Fruit fly (Drosophila melanogaster) whole organism, pupa: ENCODE measurements around the gene Smg6.

ENCODE experiments used
- CG10348 ChIP-seq: fragments of 200-800 bp; sonication (Bioruptor generic); IDR thresholded peaks from 2 replicates; pipeline ENCODE4 v1.3.6; 2022; ENCODE audit warnings: missing biosample characterization, missing genetic modification characterization
- CG12605 ChIP-seq: fragments of 200-800 bp; sonication (Bioruptor generic); IDR thresholded peaks from 2 replicates; pipeline ENCODE4 v1.3.6; 2022; ENCODE audit warnings: missing biosample characterization, missing genetic modification characterization
- CG13204 ChIP-seq: fragments of 200-800 bp; sonication (Bioruptor generic); optimal IDR thresholded peaks from 2 replicates; lab custom pipeline; 2018; ENCODE audit warnings: missing biosample characterization, mild to moderate bottlenecking, missing genetic modification characterization, moderate library complexity
- CG14655 ChIP-seq: fragments of 200-800 bp; sonication (Bioruptor generic); optimal IDR thresholded peaks from 3 replicates; lab custom pipeline; 2017; ENCODE audit warnings: mild to moderate bottlenecking, missing biosample characterization, missing genetic modification reagents, missing genetic modification characterization
- CG15710 ChIP-seq: fragments of 200-800 bp; sonication (Bioruptor generic); optimal IDR thresholded peaks from 2 replicates; lab custom pipeline; 2018; ENCODE audit warnings: missing biosample characterization, mild to moderate bottlenecking, missing genetic modification characterization, moderate library complexity
- CG17806 ChIP-seq: fragments of 200-800 bp; sonication (Bioruptor generic); optimal IDR thresholded peaks from 2 replicates; lab custom pipeline; 2018; ENCODE audit warnings: missing biosample characterization, mild to moderate bottlenecking, missing genetic modification characterization, moderate library complexity
- CG32121 ChIP-seq: fragments of 200-800 bp; sonication (Bioruptor generic); IDR thresholded peaks from 2 replicates; pipeline ENCODE4 v1.3.6; 2022; ENCODE audit warnings: missing biosample characterization, missing genetic modification characterization
- CG34367 ChIP-seq: fragments of 200-800 bp; sonication (Bioruptor generic); optimal IDR thresholded peaks from 2 replicates; lab custom pipeline; 2018; ENCODE audit warnings: missing biosample characterization, mild to moderate bottlenecking, missing genetic modification characterization
- CG4496 ChIP-seq: fragments of 200-800 bp; sonication (Bioruptor generic); IDR thresholded peaks from 3 replicates; pipeline ENCODE4 v1.3.6; 2022; ENCODE audit warnings: missing biosample characterization, missing genetic modification characterization
- CG8159 ChIP-seq: fragments of 200-800 bp; sonication (Bioruptor generic); optimal IDR thresholded peaks from 3 replicates; lab custom pipeline; 2018; ENCODE audit warnings: missing biosample characterization, mild to moderate bottlenecking, missing genetic modification characterization, moderate library complexity
- CG8301 ChIP-seq: fragments of 200-800 bp; sonication (Bioruptor generic); optimal IDR thresholded peaks from 2 replicates; lab custom pipeline; 2018; ENCODE audit warnings: missing biosample characterization, mild to moderate bottlenecking, missing genetic modification characterization
- CG9948 ChIP-seq: fragments of 200-800 bp; sonication (Bioruptor generic); optimal IDR thresholded peaks from 2 replicates; lab custom pipeline; 2018; ENCODE audit warnings: missing biosample characterization, mild to moderate bottlenecking, missing genetic modification characterization, moderate library complexity
- D1 ChIP-seq: fragments of 200-800 bp; sonication (Bioruptor generic); optimal IDR thresholded peaks from 2 replicates; lab custom pipeline; 2018; ENCODE audit warnings: missing biosample characterization, mild to moderate bottlenecking, missing genetic modification characterization, moderate library complexity
- EcR ChIP-seq: fragments of 200-800 bp; sonication (Bioruptor generic); optimal IDR thresholded peaks from 3 replicates; lab custom pipeline; 2019; ENCODE audit warnings: missing biosample characterization, missing genetic modification characterization, mild to moderate bottlenecking, moderate library complexity, missing genetic modification reagents
- Ets98B ChIP-seq: fragments of 200-800 bp; sonication (Bioruptor generic); IDR thresholded peaks from 2 replicates; pipeline ENCODE4 v1.3.6; 2022; ENCODE audit warnings: missing biosample characterization, missing genetic modification characterization
- Pif1A ChIP-seq: fragments of 200-800 bp; sonication (Bioruptor generic); optimal IDR thresholded peaks from 3 replicates; lab custom pipeline; 2016; ENCODE audit warnings: missing biosample characterization, missing genetic modification characterization
- Pif1B ChIP-seq: fragments of 200-800 bp; sonication (Bioruptor generic); optimal IDR thresholded peaks from 3 replicates; lab custom pipeline; 2016; ENCODE audit warnings: missing biosample characterization, missing genetic modification characterization
- Snoo ChIP-seq: fragments of 200-800 bp; sonication (Bioruptor generic); optimal IDR thresholded peaks from 3 replicates; lab custom pipeline; 2017; ENCODE audit warnings: missing biosample characterization, mild to moderate bottlenecking, missing genetic modification characterization, inconsistent platforms
- fd96Ca ChIP-seq: fragments of 200-800 bp; sonication (Bioruptor generic); IDR thresholded peaks from 3 replicates; pipeline ENCODE4 v1.3.6; 2022; ENCODE audit warnings: missing biosample characterization, missing genetic modification characterization
- gl ChIP-seq: fragments of 200-800 bp; sonication (Bioruptor generic); optimal IDR thresholded peaks from 2 replicates; lab custom pipeline; 2018; ENCODE audit warnings: missing biosample characterization, mild to moderate bottlenecking, missing genetic modification characterization
- rn ChIP-seq: fragments of 200-800 bp; sonication (Bioruptor generic); IDR thresholded peaks from 2 replicates; pipeline ENCODE4 v1.3.6; 2022; ENCODE audit warnings: missing biosample characterization, missing genetic modification characterization

The Smg6 gene

DNA sequence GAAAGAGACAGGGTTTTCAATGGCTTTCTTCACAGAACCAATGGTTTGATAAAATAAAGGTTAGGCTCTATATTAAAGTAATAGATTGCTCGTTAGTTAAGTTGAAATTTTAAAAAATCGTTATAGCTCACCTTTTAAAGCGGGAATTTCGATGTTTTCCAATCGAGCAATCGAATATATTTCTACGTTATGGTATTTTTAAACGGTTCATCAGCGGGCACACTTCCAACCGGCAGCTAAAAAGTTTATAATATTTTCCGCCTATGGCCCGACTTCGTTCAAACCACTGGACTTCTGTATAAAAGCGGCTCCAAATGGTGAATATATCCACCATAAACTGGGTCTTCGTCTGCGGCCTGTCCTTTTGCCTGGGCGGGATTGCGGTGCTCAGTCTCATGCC is 10.2 kb downstream of the Smg6 start, which contains the start of gene beta4GalT7:
beta4GalT7 (plus strand) TSS at position 201 of the 400 bp plus-strand sequence.
- TF ChIP-seq gl = no peak
- no peak for TF ChIP-seq Pif1B (GFP tag; lab: Kevin White, UChicago)
- TF ChIP-seq fd96Ca (GFP tag; lab: Robert Waterston, UW) = no peak
- TF ChIP-seq CG8159 = no peak
- TF ChIP-seq CG34367 (tag; lab: Kevin White, UChicago) = no peak
- no peak for TF ChIP-seq Ets98B (GFP tag; lab: Robert Waterston, UW)
- no peak for TF ChIP-seq CG17806
- no peak for TF ChIP-seq CG4496
- no peak for TF ChIP-seq CG12605 (GFP tag; lab: Robert Waterston, UW)
- no peak for TF ChIP-seq rn
- no peak for TF ChIP-seq CG8301
- TF ChIP-seq CG9948 (tag; lab: Kevin White, UChicago) = no peak

DNA sequence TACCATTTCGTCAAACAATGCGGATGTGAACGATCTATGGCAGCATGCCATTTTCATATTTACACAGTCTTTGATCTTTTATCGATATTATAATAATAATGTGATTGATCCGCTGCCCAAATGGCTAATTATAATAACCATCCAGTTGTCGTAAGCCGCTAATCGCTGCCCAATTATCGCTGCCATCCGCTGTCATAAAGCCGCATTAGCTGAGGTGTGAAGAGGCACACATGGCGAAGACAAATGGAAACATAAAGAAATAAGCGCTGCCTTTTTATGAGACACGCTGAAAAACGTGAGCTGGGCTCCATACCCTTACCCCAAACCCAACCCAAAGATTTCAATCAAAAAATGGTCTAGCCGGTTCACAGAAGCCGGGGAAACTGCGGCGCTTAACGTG is 21.2 kb downstream of the Smg6 start:
- TF ChIP-seq fd96Ca (GFP tag; lab: Robert Waterston, UW) = no peak
- TF ChIP-seq EcR (GFP tag; lab: Kevin White, UChicago) = no peak
- no peak for TF ChIP-seq rn
- no peak for TF ChIP-seq CG34367 (tag; lab: Kevin White, UChicago)
- no peak for TF ChIP-seq CG32121 (GFP tag; lab: Robert Waterston, UW)
- no peak for TF ChIP-seq CG12605 (GFP tag; lab: Robert Waterston, UW)
- no peak for TF ChIP-seq CG4496
- no peak for TF ChIP-seq Ets98B (GFP tag; lab: Robert Waterston, UW)
- TF ChIP-seq CG14655 (GFP tag; lab: Kevin White, UChicago) = no peak
- TF ChIP-seq Pif1B (GFP tag; lab: Kevin White, UChicago) = no peak
- TF ChIP-seq D1 (tag; lab: Kevin White, UChicago) = no peak
- no peak for TF ChIP-seq CG17806

DNA sequence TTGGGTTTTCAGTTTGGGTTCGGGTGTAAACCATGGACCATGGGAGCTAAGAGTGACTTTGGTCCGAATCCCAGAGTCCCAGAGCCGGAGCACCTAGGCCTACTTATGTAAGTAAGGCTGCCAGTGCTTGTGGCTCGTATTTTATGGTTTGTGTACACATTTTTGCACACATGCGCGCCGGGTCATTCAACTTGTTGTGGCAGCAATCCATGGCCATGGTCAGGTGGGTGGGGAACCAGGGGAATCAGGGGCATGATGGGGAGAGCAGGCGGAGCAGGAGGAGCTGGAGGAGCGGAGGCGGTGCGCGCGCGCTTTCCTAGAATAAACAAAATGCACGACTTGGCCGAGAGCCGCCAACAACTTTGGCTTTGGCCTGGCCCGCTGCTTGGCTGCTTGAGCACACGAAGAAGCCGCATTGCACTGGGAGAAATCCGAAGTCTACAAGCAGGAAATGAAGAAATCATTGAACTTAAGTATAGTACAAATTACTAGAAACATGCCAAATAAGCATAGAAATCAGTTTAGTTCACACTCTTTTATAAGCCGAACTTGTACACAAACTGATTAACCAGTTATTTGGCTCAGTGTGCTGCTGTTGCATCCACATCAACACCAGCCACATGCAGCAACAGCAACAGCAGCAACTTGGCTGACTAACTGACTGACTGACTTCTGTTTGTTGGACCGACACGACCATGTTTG is 23.4 kb downstream of the Smg6 start:
- peak; percentile 84 for TF ChIP-seq EcR (GFP tag; lab: Kevin White, UChicago)
- no peak for TF ChIP-seq Snoo (tag; lab: Kevin White, UChicago)
- peak; percentile 87 for TF ChIP-seq Pif1A (GFP tag; lab: Kevin White, UChicago)
- TF ChIP-seq CG34367 (tag; lab: Kevin White, UChicago) = peak; percentile 85
- peak; percentile 51; the same call in 1 of the 2 replicates for TF ChIP-seq CG10348 (GFP tag; lab: Robert Waterston, UW)
- peak; percentile 87 for TF ChIP-seq CG17806
- peak; percentile 72 for TF ChIP-seq CG13204 (GFP tag; lab: Kevin White, UChicago)
- TF ChIP-seq CG4496 = peak; percentile 95
- TF ChIP-seq gl = peak; percentile 81
- peak; percentile 96 for TF ChIP-seq CG8301
- TF ChIP-seq CG32121 (GFP tag; lab: Robert Waterston, UW) = peak; percentile 90
- TF ChIP-seq CG12605 (GFP tag; lab: Robert Waterston, UW) = peak; percentile 88
- TF ChIP-seq CG15710 (tag; lab: Kevin White, UChicago) = peak; percentile 85
- peak; percentile 81 for TF ChIP-seq rn
- peak; percentile 88 for TF ChIP-seq CG9948 (tag; lab: Kevin White, UChicago)
- TF ChIP-seq fd96Ca (GFP tag; lab: Robert Waterston, UW) = peak; percentile 93
- TF ChIP-seq D1 (tag; lab: Kevin White, UChicago) = no peak
- TF ChIP-seq CG8159 = peak; percentile 87
- TF ChIP-seq Ets98B (GFP tag; lab: Robert Waterston, UW) = peak; percentile 95
- TF ChIP-seq CG14655 (GFP tag; lab: Kevin White, UChicago) = peak; percentile 96
- peak; percentile 83 for TF ChIP-seq Pif1B (GFP tag; lab: Kevin White, UChicago)

dm6 chr3R:25005748-25006147 is 27.5 kb downstream of the Smg6 start:
- no peak for TF ChIP-seq CG14655 (GFP tag; lab: Kevin White, UChicago)
- no peak for TF ChIP-seq CG12605 (GFP tag; lab: Robert Waterston, UW)
- TF ChIP-seq CG4496 = no peak
- no peak for TF ChIP-seq fd96Ca (GFP tag; lab: Robert Waterston, UW)
- TF ChIP-seq EcR (GFP tag; lab: Kevin White, UChicago) = no peak
- TF ChIP-seq CG10348 (GFP tag; lab: Robert Waterston, UW) = no peak
- TF ChIP-seq CG32121 (GFP tag; lab: Robert Waterston, UW) = no peak
- TF ChIP-seq CG17806 = no peak
- no peak for TF ChIP-seq CG34367 (tag; lab: Kevin White, UChicago)
- no peak for TF ChIP-seq CG13204 (GFP tag; lab: Kevin White, UChicago)
- no peak for TF ChIP-seq gl
- no peak for TF ChIP-seq CG8159
- TF ChIP-seq CG8301 = no peak
- TF ChIP-seq D1 (tag; lab: Kevin White, UChicago) = no peak
- no peak for TF ChIP-seq Pif1A (GFP tag; lab: Kevin White, UChicago)

dm6 chr3R:25004763-25005162 is 28.5 kb downstream of the Smg6 start:
- TF ChIP-seq rn (peak; percentile 40; the same call in 1 of the 2 replicates), fd96Ca (GFP tag; lab: Robert Waterston, UW) (peak; percentile 80; the same call in 2 of the 3 replicates), CG12605 (GFP tag; lab: Robert Waterston, UW) (no peak), CG13204 (GFP tag; lab: Kevin White, UChicago) (no peak), CG8159 (peak; percentile 7), Snoo (tag; lab: Kevin White, UChicago) (no peak), CG34367 (tag; lab: Kevin White, UChicago) (no peak), Pif1A (GFP tag; lab: Kevin White, UChicago) (peak; percentile 57), CG14655 (GFP tag; lab: Kevin White, UChicago) (peak; percentile 44), D1 (tag; lab: Kevin White, UChicago) (no peak), CG15710 (tag; lab: Kevin White, UChicago) (peak; percentile 2), EcR (GFP tag; lab: Kevin White, UChicago) (no peak), CG4496 (peak; percentile 70), Ets98B (GFP tag; lab: Robert Waterston, UW) (0 out of 2 replicates have a peak, but pooled peaks have one; percentile 58), gl (no peak), CG8301 (peak; percentile 56), CG9948 (tag; lab: Kevin White, UChicago) (peak; percentile 24), CG10348 (GFP tag; lab: Robert Waterston, UW) (no peak), Pif1B (GFP tag; lab: Kevin White, UChicago) (no peak), CG32121 (GFP tag; lab: Robert Waterston, UW) (peak; percentile 46), CG17806 (peak; percentile 38)
